Fruit fly (Drosophila melanogaster): Measurements from ENCODE around the gene PH4alphaMP.

DNA sequence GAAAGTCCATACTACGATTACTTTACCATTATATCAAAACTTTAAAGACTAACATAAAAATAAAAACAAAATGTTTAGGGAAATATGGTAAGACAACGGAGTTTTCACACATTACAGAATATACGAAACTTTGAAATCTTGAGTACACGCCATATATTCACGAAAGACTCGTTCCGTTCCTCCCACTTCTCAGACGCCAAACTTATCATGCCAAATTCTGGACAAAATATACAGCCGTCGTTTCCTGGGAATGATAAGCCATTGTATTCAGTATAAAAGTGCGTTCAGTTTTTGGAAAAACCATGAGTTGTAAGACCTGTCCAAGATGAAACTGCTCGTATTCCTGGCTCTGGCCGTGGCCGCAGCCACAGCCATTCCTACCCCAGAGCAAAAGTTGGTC lies 7.3 kb downstream of the PH4alphaMP start, which contains the start of gene Jon99Fi:
- TF ChIP-seq CG8478 (optimal IDR thresholded peaks at IDR 0.05) (no peak), usp (GFP tag; optimal IDR thresholded peaks at IDR 0.05) (no peak)

Measured in whole organism.